Fruit fly (Drosophila melanogaster) whole organism, embryonic: ENCODE measurements around the gene alphaTub67C.

Source experiments
- Abd-B ChIP-seq: fragments of 200-800 bp; sonication (Bioruptor generic); optimal IDR thresholded peaks from 2 replicates; lab custom pipeline; 2018; ENCODE audit warnings: missing biosample characterization, mild to moderate bottlenecking, missing genetic modification characterization, moderate library complexity
- Ada2b ChIP-seq: fragments of 200-800 bp; sonication (Bioruptor generic); IDR thresholded peaks from 2 replicates; pipeline ENCODE4 v1.3.6; 2022; ENCODE audit warnings: missing biosample characterization, missing genetic modification characterization
- Asciz ChIP-seq: fragments of 200-800 bp; sonication (Bioruptor generic); optimal IDR thresholded peaks from 2 replicates; lab custom pipeline; 2017; ENCODE audit warnings: missing biosample characterization, mild to moderate bottlenecking, missing genetic modification characterization, missing genetic modification reagents
- Blimp-1 ChIP-seq: fragments of 200-800 bp; sonication (Bioruptor generic); optimal IDR thresholded peaks from 3 replicates; lab custom pipeline; 2018; ENCODE audit warnings: missing biosample characterization, missing genetic modification characterization, mild to moderate bottlenecking, moderate library complexity, missing genetic modification reagents
- CG1024 ChIP-seq: fragments of 200-800 bp; sonication (Bioruptor generic); IDR thresholded peaks from 2 replicates; pipeline ENCODE4 v1.3.6; 2022; ENCODE audit warnings: missing biosample characterization, missing genetic modification characterization
- CG10565 ChIP-seq: fragments of 200-800 bp; sonication (Bioruptor generic); optimal IDR thresholded peaks from 3 replicates; lab custom pipeline; 2016; ENCODE audit warnings: missing biosample characterization, mild to moderate bottlenecking, missing genetic modification characterization
- CG12104 ChIP-seq: fragments of 200-800 bp; sonication (Bioruptor generic); optimal IDR thresholded peaks from 3 replicates; lab custom pipeline; 2016; ENCODE audit warnings: missing biosample characterization, missing genetic modification characterization
- CG12155 ChIP-seq: fragments of 200-800 bp; sonication (Bioruptor generic); optimal IDR thresholded peaks from 3 replicates; lab custom pipeline; 2016; ENCODE audit warnings: missing biosample characterization, missing genetic modification characterization
- CG12299 ChIP-seq: fragments of 200-800 bp; sonication (Bioruptor generic); optimal IDR thresholded peaks from 2 replicates; lab custom pipeline; 2018; ENCODE audit warnings: missing biosample characterization, mild to moderate bottlenecking, missing genetic modification characterization
- CG1233 ChIP-seq: fragments of 200-800 bp; sonication (Bioruptor generic); optimal IDR thresholded peaks from 4 replicates; lab custom pipeline; 2018; ENCODE audit warnings: missing biosample characterization, mild to moderate bottlenecking, missing genetic modification characterization
- CG14050 ChIP-seq: fragments of 200-800 bp; sonication (Bioruptor generic); IDR thresholded peaks from 3 replicates; pipeline ENCODE4 v1.3.6; 2022; ENCODE audit warnings: missing biosample characterization, missing genetic modification characterization
- CG14965 ChIP-seq: fragments of 200-800 bp; sonication (Bioruptor generic); optimal IDR thresholded peaks from 2 replicates; lab custom pipeline; 2016; ENCODE audit warnings: missing biosample characterization, missing genetic modification characterization, borderline replicate concordance
- CG1647 ChIP-seq: fragments of 200-800 bp; sonication (Bioruptor generic); optimal IDR thresholded peaks from 3 replicates; lab custom pipeline; 2016; ENCODE audit warnings: missing biosample characterization, missing genetic modification characterization
- CG3065 ChIP-seq: fragments of 200-800 bp; sonication (Bioruptor generic); optimal IDR thresholded peaks from 2 replicates; lab custom pipeline; 2016; ENCODE audit warnings: missing biosample characterization, missing genetic modification characterization
- CG31388 ChIP-seq: fragments of 200-800 bp; sonication (Bioruptor generic); optimal IDR thresholded peaks from 2 replicates; lab custom pipeline; 2016; ENCODE audit warnings: missing biosample characterization, missing genetic modification characterization
- CG3847 ChIP-seq: fragments of 200-800 bp; sonication (Bioruptor generic); IDR thresholded peaks from 2 replicates; pipeline ENCODE4 v1.3.6; 2022; ENCODE audit warnings: missing biosample characterization, missing genetic modification characterization
- CG4424 ChIP-seq: fragments of 200-800 bp; sonication (Bioruptor generic); optimal IDR thresholded peaks from 3 replicates; lab custom pipeline; 2016; ENCODE audit warnings: missing biosample characterization, missing genetic modification characterization
- CG6272 ChIP-seq: fragments of 200-800 bp; sonication (Bioruptor generic); IDR thresholded peaks from 2 replicates; pipeline ENCODE4 v1.3.6; 2022; ENCODE audit warnings: missing biosample characterization, missing genetic modification characterization
- CG7928 ChIP-seq: fragments of 200-800 bp; sonication (Bioruptor generic); optimal IDR thresholded peaks from 2 replicates; lab custom pipeline; 2017; ENCODE audit warnings: missing biosample characterization, mild to moderate bottlenecking, missing genetic modification characterization
- CG8478 ChIP-seq: fragments of >200 bp; optimal IDR thresholded peaks from 2 replicates; lab custom pipeline; 2018
- CG8944 ChIP-seq: fragments of 200-800 bp; sonication (Bioruptor generic); optimal IDR thresholded peaks from 3 replicates; lab custom pipeline; 2016; ENCODE audit warnings: missing biosample characterization, missing genetic modification characterization
- CG9609 ChIP-seq: fragments of 200-800 bp; sonication (Bioruptor generic); optimal IDR thresholded peaks from 3 replicates; lab custom pipeline; 2016; ENCODE audit warnings: missing biosample characterization, missing genetic modification characterization
- CHES-1-like ChIP-seq: fragments of 200-800 bp; sonication (Bioruptor generic); optimal IDR thresholded peaks from 2 replicates; lab custom pipeline; 2016; ENCODE audit warnings: missing biosample characterization, missing genetic modification characterization
- E2f1 ChIP-seq: fragments of 200-800 bp; sonication (Bioruptor generic); IDR thresholded peaks from 2 replicates; pipeline ENCODE4 v1.3.6; 2022; ENCODE audit warnings: missing biosample characterization, missing genetic modification characterization
- Hr39 ChIP-seq: fragments of >200 bp; optimal IDR thresholded peaks from 2 replicates; lab custom pipeline; 2017
- Hsf ChIP-seq: fragments of 200-800 bp; sonication (Bioruptor generic); optimal IDR thresholded peaks from 3 replicates; lab custom pipeline; 2016; ENCODE audit warnings: missing biosample characterization, missing genetic modification characterization
- Mrtf ChIP-seq: fragments of 200-800 bp; sonication (Bioruptor generic); IDR thresholded peaks from 3 replicates; pipeline ENCODE4 v1.3.6; 2022; ENCODE audit warnings: missing biosample characterization, missing genetic modification characterization
- Myb ChIP-seq: fragments of 200-800 bp; sonication (Bioruptor generic); optimal IDR thresholded peaks from 2 replicates; lab custom pipeline; 2016; ENCODE audit warnings: missing biosample characterization, missing genetic modification characterization
- NK7.1 ChIP-seq: fragments of 200-800 bp; sonication (Bioruptor generic); optimal IDR thresholded peaks from 3 replicates; lab custom pipeline; 2016; ENCODE audit warnings: missing biosample characterization, missing genetic modification characterization
- Neu2 ChIP-seq: fragments of 200-800 bp; sonication (Bioruptor generic); optimal IDR thresholded peaks from 3 replicates; lab custom pipeline; 2016; ENCODE audit warnings: missing biosample characterization, missing genetic modification characterization, borderline replicate concordance
- Nf-YB ChIP-seq: fragments of 200-800 bp; sonication (Bioruptor generic); optimal IDR thresholded peaks from 3 replicates; lab custom pipeline; 2019; ENCODE audit warnings: missing biosample characterization, mild to moderate bottlenecking, missing genetic modification characterization, moderate library complexity
- Xrp1 ChIP-seq: fragments of 200-800 bp; sonication (Bioruptor generic); IDR thresholded peaks from 2 replicates; pipeline ENCODE4 v1.3.6; 2022; ENCODE audit warnings: missing biosample characterization, missing genetic modification characterization
- abd-A ChIP-seq: fragments of 200-800 bp; sonication (Bioruptor generic); optimal IDR thresholded peaks from 3 replicates; lab custom pipeline; 2019; ENCODE audit warnings: missing biosample characterization, mild to moderate bottlenecking, missing genetic modification characterization, moderate library complexity
- dmrt11E ChIP-seq: fragments of 200-800 bp; sonication (Bioruptor generic); optimal IDR thresholded peaks from 3 replicates; lab custom pipeline; 2018; ENCODE audit warnings: missing biosample characterization, mild to moderate bottlenecking, missing genetic modification characterization, moderate library complexity
- en ChIP-seq: fragments of 200-800 bp; sonication (Bioruptor generic); optimal IDR thresholded peaks from 2 replicates; lab custom pipeline; 2016; ENCODE audit warnings: missing biosample characterization, missing genetic modification characterization
- eyg ChIP-seq: fragments of 200-800 bp; sonication (Bioruptor generic); optimal IDR thresholded peaks from 3 replicates; lab custom pipeline; 2016; ENCODE audit warnings: missing biosample characterization, missing genetic modification characterization
- fu2 ChIP-seq: fragments of 200-800 bp; sonication (Bioruptor generic); optimal IDR thresholded peaks from 2 replicates; lab custom pipeline; 2016; ENCODE audit warnings: missing biosample characterization, missing genetic modification characterization
- mirr ChIP-seq: fragments of 200-800 bp; sonication (Bioruptor generic); optimal IDR thresholded peaks from 3 replicates; lab custom pipeline; 2018; ENCODE audit warnings: missing biosample characterization, mild to moderate bottlenecking, missing genetic modification characterization
- nerfin-2 ChIP-seq: fragments of 200-800 bp; sonication (Bioruptor generic); IDR thresholded peaks from 2 replicates; pipeline ENCODE4 v1.3.6; 2022; ENCODE audit warnings: missing biosample characterization, missing genetic modification characterization; ENCODE audit not compliant: partially characterized antibody
- onecut ChIP-seq: fragments of 200-800 bp; sonication (Bioruptor generic); IDR thresholded peaks from 2 replicates; pipeline ENCODE4 v1.3.6; 2022; ENCODE audit warnings: missing biosample characterization, missing genetic modification characterization
- prd ChIP-seq, 3 experiments: fragments of >200 bp in 2 of 3; fragments of 200-800 bp in 1 of 3; sonication (Bioruptor generic) in 1 of 3; optimal IDR thresholded peaks in 2 of 3; IDR thresholded peaks in 1 of 3; 2 replicates in 2 of 3; 3 replicates in 1 of 3; pipeline versions ENCODE4 v1.3.6 to Lab custom; 2017 to 2022; ENCODE audit warnings: missing biosample characterization in 1 of 3, missing genetic modification characterization in 1 of 3
- rib ChIP-seq: fragments of 200-800 bp; sonication (Bioruptor generic); IDR thresholded peaks from 2 replicates; pipeline ENCODE4 v1.3.6; 2022; ENCODE audit warnings: missing biosample characterization, missing genetic modification characterization
- row ChIP-seq: fragments of 200-800 bp; sonication (Bioruptor generic); IDR thresholded peaks from 3 replicates; pipeline ENCODE4 v1.3.6; 2022; ENCODE audit warnings: missing biosample characterization, missing genetic modification characterization
- salm ChIP-seq: fragments of 200-800 bp; sonication (Bioruptor generic); optimal IDR thresholded peaks from 2 replicates; lab custom pipeline; 2018; ENCODE audit warnings: missing biosample characterization, mild to moderate bottlenecking, missing genetic modification characterization
- schlank ChIP-seq: fragments of 200-800 bp; sonication (Bioruptor generic); optimal IDR thresholded peaks from 2 replicates; lab custom pipeline; 2018; ENCODE audit warnings: missing biosample characterization, mild to moderate bottlenecking, missing genetic modification characterization
- sim ChIP-seq: fragments of 200-800 bp; sonication (Bioruptor generic); IDR thresholded peaks from 2 replicates; pipeline ENCODE4 v1.3.6; 2022; ENCODE audit warnings: missing biosample characterization, missing genetic modification characterization
- slbo ChIP-seq: fragments of 200-800 bp; sonication (Bioruptor generic); IDR thresholded peaks from 2 replicates; pipeline ENCODE4 v1.3.6; 2022; ENCODE audit warnings: missing biosample characterization, missing genetic modification characterization
- sug ChIP-seq: fragments of 200-800 bp; optimal IDR thresholded peaks from 2 replicates; lab custom pipeline; 2019; ENCODE audit warnings: missing biosample characterization, mild to moderate bottlenecking, missing genetic modification characterization, moderate library complexity
- toy ChIP-seq: fragments of 200-800 bp; sonication (Bioruptor generic); IDR thresholded peaks from 2 replicates; pipeline ENCODE4 v1.3.6; 2022; ENCODE audit warnings: missing biosample characterization, missing genetic modification characterization
- ttk ChIP-seq: fragments of 200-800 bp; sonication (Bioruptor generic); IDR thresholded peaks from 2 replicates; pipeline ENCODE4 v2.1.2; 2022; ENCODE audit warnings: missing biosample characterization, missing genetic modification characterization
- unc-4 ChIP-seq: fragments of 200-800 bp; sonication (Bioruptor generic); IDR thresholded peaks from 2 replicates; pipeline ENCODE4 v1.3.6; 2022; ENCODE audit warnings: missing biosample characterization, missing genetic modification characterization; ENCODE audit not compliant: partially characterized antibody

Gene alphaTub67C

DNA sequence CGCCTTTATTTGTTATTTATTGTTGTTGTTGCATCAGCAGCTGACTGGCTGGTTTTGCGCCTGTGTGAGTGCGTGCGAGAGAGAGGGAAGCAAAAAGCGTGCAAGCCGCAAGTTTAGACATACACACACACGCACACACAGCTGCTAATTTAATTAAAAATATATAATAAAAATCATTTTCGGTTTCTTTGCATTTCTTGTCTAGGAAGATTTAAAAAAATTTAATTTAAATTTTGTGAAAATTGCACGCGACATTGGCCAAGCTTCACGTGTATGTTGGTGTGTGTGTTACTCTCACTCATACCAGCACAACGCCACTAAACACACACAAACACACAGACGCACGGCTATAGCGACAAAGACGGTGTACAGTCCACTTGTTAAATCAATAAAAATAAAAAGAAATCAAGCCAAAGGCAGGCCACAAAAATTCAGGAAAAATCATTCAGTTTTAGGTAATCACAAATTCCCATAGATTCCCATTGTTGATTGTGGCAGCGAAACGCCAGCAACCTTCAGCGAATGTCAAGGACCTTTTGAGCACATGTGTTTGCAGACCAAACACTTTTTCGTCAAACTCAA, 12.6 kb downstream of the alphaTub67C start (continued):
- no peak for TF ChIP-seq CG14965 (GFP tag; lab: Kevin White, UChicago)
- TF ChIP-seq abd-A: no peak
- TF ChIP-seq slbo: peak; percentile 38; the same call in 1 of the 2 replicates
- TF ChIP-seq salm (tag; lab: Kevin White, UChicago): no peak
- TF ChIP-seq E2f1: peak; percentile 27; the same call in 1 of the 2 replicates
- no peak for TF ChIP-seq eyg (GFP tag; lab: Kevin White, UChicago)
- TF ChIP-seq CG1647 (GFP tag; lab: Kevin White, UChicago): no peak
- TF ChIP-seq unc-4: no peak
- TF ChIP-seq ttk (GFP tag; lab: Robert Waterston, UW): 0 out of 2 replicates have a peak, but pooled peaks have one; percentile 21
- no peak for TF ChIP-seq Nf-YB (GFP tag; lab: Kevin White, UChicago)
- no peak for TF ChIP-seq Hr39 (lab: Kevin White, UChicago)
- TF ChIP-seq Neu2 (GFP tag; lab: Kevin White, UChicago): no peak
- TF ChIP-seq schlank: no peak
- no peak for TF ChIP-seq CG3847 (GFP tag; lab: Robert Waterston, UW)
- no peak for TF ChIP-seq CG12155
- TF ChIP-seq Asciz (GFP tag; lab: Kevin White, UChicago): no peak
- no peak for TF ChIP-seq CHES-1-like (GFP tag; lab: Kevin White, UChicago)
- TF ChIP-seq CG6272 (GFP tag; lab: Robert Waterston, UW): no peak
- TF ChIP-seq Hsf (GFP tag; lab: Kevin White, UChicago): no peak
- no peak for TF ChIP-seq nerfin-2 (GFP tag; lab: Robert Waterston, UW)
- TF ChIP-seq CG8944 (GFP tag; lab: Kevin White, UChicago): no peak
- TF ChIP-seq sug (tag; lab: Kevin White, UChicago): no peak
- TF ChIP-seq CG31388 (GFP tag; lab: Kevin White, UChicago): no peak
- no peak for TF ChIP-seq Mrtf (GFP tag; lab: Robert Waterston, UW)
- TF ChIP-seq CG3065: no peak
- 0 out of 2 replicates have a peak, but pooled peaks have one; percentile 28 for TF ChIP-seq Ada2b (GFP tag; lab: Robert Waterston, UW)
- TF ChIP-seq CG12104 (GFP tag; lab: Kevin White, UChicago): no peak
- no peak for TF ChIP-seq Myb (GFP tag; lab: Kevin White, UChicago)
- TF ChIP-seq dmrt11E (tag; lab: Kevin White, UChicago): no peak
- TF ChIP-seq en (GFP tag; lab: Kevin White, UChicago): no peak
- no peak for TF ChIP-seq CG1024
- no peak for TF ChIP-seq CG9609 (GFP tag; lab: Kevin White, UChicago)
- TF ChIP-seq CG4424 (GFP tag; lab: Kevin White, UChicago): no peak
- peak; percentile 3 for TF ChIP-seq Blimp-1 (GFP tag; lab: Kevin White, UChicago)
- 0 out of 2 replicates have a peak, but pooled peaks have one; percentile 41 for TF ChIP-seq sim (GFP tag; lab: Robert Waterston, UW)
- TF ChIP-seq onecut (GFP tag; lab: Robert Waterston, UW): peak; percentile 31; the same call in 1 of the 2 replicates
- TF ChIP-seq CG10565 (GFP tag; lab: Kevin White, UChicago): no peak
- no peak for TF ChIP-seq NK7.1 (GFP tag; lab: Kevin White, UChicago)
- no peak for TF ChIP-seq toy (GFP tag; lab: Robert Waterston, UW)
- no peak; the same call in 1 of the 3 replicates for TF ChIP-seq row (GFP tag; lab: Robert Waterston, UW)
- peak; percentile 76 for TF ChIP-seq CG8478
- TF ChIP-seq fu2 (GFP tag; lab: Kevin White, UChicago): no peak
- no peak for TF ChIP-seq mirr
- TF ChIP-seq CG14050 (GFP tag; lab: Robert Waterston, UW): no peak; the same call in 2 of the 3 replicates
- TF ChIP-seq CG1233: no peak
- TF ChIP-seq CG12299 (tag; lab: Kevin White, UChicago): no peak
- peak; percentile 56; the same call in 1 of the 2 replicates for TF ChIP-seq Xrp1 (GFP tag; lab: Robert Waterston, UW)
- no peak for TF ChIP-seq Abd-B (GFP tag; lab: Kevin White, UChicago)
- no peak for TF ChIP-seq prd (optimal IDR thresholded peaks at IDR 0.05; lab: Kevin White, UChicago)
- peak; percentile 43; the same call in 2 of the 3 replicates for TF ChIP-seq prd (GFP tag; IDR thresholded peaks at IDR 0.05; lab: Robert Waterston, UW)
- peak; percentile 12; the same call in 1 of the 2 replicates for TF ChIP-seq rib (GFP tag; lab: Robert Waterston, UW)
- no peak for TF ChIP-seq CG7928 (GFP tag; lab: Kevin White, UChicago)
